Fruit fly (Drosophila melanogaster): ENCODE results near the gene CG5004.

CG5004 gene

DNA sequence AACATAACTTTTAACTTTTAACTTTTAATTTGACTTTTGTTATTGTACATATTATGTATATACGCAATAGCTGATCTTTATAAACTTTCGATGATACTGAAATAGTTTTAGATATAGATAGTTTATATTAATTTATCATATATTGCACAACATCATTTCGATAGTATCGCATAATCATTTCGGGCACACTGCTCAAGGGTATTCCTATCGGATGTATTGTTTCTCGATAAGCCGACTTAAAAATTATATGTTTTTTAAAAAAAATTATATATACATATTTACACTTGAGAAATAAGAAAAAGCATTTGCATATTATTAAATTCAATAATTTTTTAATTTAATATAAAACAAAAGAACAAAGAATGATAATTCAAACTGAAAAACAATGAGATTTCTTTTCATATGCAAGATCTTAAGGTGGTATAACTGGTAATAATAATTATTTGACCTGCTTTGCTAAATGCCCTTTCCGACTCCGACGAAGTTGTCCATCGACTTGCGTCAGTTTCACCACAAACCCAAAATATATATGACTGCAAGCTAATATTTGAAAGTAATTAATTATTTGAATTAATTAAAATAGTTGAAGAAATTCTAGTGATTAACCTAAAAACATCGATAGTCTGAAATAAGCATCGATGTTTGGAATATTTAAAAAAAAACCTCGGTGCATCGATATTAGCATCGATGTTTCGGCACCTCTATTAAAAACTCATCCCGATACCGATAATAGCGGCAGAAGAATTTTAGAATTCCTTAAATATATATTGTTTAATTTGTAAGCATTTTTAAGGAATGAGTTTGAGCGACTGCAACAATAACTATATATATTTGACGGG lies 29.0 kb upstream of the CG5004 start, which contains the start of gene CG4949:
CG4949 (plus strand) TSS at position 698 of the 839 bp plus-strand sequence.
- TF ChIP-seq ss (GFP tag; optimal IDR thresholded peaks at IDR 0.05): no peak
- TF ChIP-seq CG8119 (GFP tag; IDR thresholded peaks at IDR 0.05): peak; percentile 44; the same call in 1 of the 3 replicates
- TF ChIP-seq Eip78C (GFP tag): peak; percentile 27
- no peak for TF ChIP-seq dac (GFP tag; optimal IDR thresholded peaks at IDR 0.05)
- no peak for TF ChIP-seq spab (GFP tag; optimal IDR thresholded peaks at IDR 0.05)
- TF ChIP-seq CG1621 (tag; optimal IDR thresholded peaks at IDR 0.05): no peak
- no peak for TF ChIP-seq Met (GFP tag; optimal IDR thresholded peaks at IDR 0.05)
- TF ChIP-seq dsx (GFP tag; optimal IDR thresholded peaks at IDR 0.05; ENCODE audit: poor library complexity, severe bottlenecking): no peak
- peak; percentile 17 for TF ChIP-seq CG32006 (GFP tag; optimal IDR thresholded peaks at IDR 0.05)
- TF ChIP-seq Ets21C (GFP tag; optimal IDR thresholded peaks at IDR 0.05): no peak
- TF ChIP-seq CG10631 (GFP tag; optimal IDR thresholded peaks at IDR 0.05): peak; percentile 22
- TF ChIP-seq Ets96B (tag; optimal IDR thresholded peaks at IDR 0.05): no peak
- TF ChIP-seq pdm3 (GFP tag; optimal IDR thresholded peaks at IDR 0.05): peak; percentile 34
- peak; percentile 6 for TF ChIP-seq lz (GFP tag; optimal IDR thresholded peaks at IDR 0.05)
- TF ChIP-seq svp (GFP tag): peak; percentile 51
- TF ChIP-seq Sox14 (GFP tag; optimal IDR thresholded peaks at IDR 0.05): no peak
- no peak for TF ChIP-seq topi (GFP tag; optimal IDR thresholded peaks at IDR 0.05)
- TF ChIP-seq Eip93F (GFP tag; optimal IDR thresholded peaks at IDR 0.05): no peak
- no peak for TF ChIP-seq Sox15 (GFP tag; optimal IDR thresholded peaks at IDR 0.05)
- TF ChIP-seq CG3919 (GFP tag; optimal IDR thresholded peaks at IDR 0.05): no peak
- TF ChIP-seq CG34406 (GFP tag; optimal IDR thresholded peaks at IDR 0.05): peak; percentile 6
- no peak for TF ChIP-seq CG6276 (GFP tag; optimal IDR thresholded peaks at IDR 0.05)
- peak; percentile 28 for TF ChIP-seq OdsH (GFP tag; optimal IDR thresholded peaks at IDR 0.05)
- peak; percentile 24 for TF ChIP-seq acj6 (GFP tag; optimal IDR thresholded peaks at IDR 0.05)
- TF ChIP-seq Lpt (GFP tag; optimal IDR thresholded peaks at IDR 0.05): peak; percentile 19
- no peak for TF ChIP-seq CG8319 (GFP tag; optimal IDR thresholded peaks at IDR 0.05)
- TF ChIP-seq fd59A (GFP tag; optimal IDR thresholded peaks at IDR 0.05): no peak
- no peak for TF ChIP-seq Sox102F (GFP tag; optimal IDR thresholded peaks at IDR 0.05)
- peak; percentile 37 for TF ChIP-seq CG15336 (GFP tag; IDR thresholded peaks at IDR 0.05)
- TF ChIP-seq CG8632 (GFP tag; optimal IDR thresholded peaks at IDR 0.05): peak; percentile 16
- peak; percentile 15 for TF ChIP-seq esn (GFP tag; optimal IDR thresholded peaks at IDR 0.05)
- TF ChIP-seq CG3032 (tag; optimal IDR thresholded peaks at IDR 0.05): no peak
- TF ChIP-seq Hr39 (GFP tag; optimal IDR thresholded peaks at IDR 0.05): no peak
- no peak for TF ChIP-seq eg (GFP tag; IDR thresholded peaks at IDR 0.05)

DNA sequence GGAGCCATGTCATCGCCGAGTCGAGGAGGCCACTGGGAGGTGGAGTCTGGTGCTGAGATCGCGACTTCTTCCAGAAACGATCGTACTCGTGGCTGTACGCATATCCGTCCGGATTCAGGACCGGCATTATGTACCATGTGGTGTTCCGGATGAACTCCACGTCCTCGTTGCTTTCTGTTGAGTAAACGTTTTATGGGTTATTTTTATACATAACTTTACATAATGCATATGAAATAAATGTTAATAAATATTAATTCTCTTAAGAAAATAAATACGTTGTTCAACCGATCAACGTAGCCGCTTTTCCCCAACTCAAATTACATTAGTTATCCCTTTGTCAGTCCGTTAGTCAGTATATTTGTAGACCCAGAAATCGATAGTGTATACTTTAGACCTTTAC lies 26.2 kb upstream of the CG5004 start, which contains the start of gene CG4955:
CG4955 (plus strand) TSS at position 301 of the 400 bp plus-strand sequence.
- TF ChIP-seq CG1621 (tag; optimal IDR thresholded peaks at IDR 0.05): no peak
- TF ChIP-seq CG11902 (GFP tag; optimal IDR thresholded peaks at IDR 0.05): no peak
- no peak for TF ChIP-seq CG10631 (GFP tag; optimal IDR thresholded peaks at IDR 0.05)
- TF ChIP-seq CG16779 (tag; optimal IDR thresholded peaks at IDR 0.05): no peak
- no peak for TF ChIP-seq net (GFP tag; optimal IDR thresholded peaks at IDR 0.05)
- TF ChIP-seq CG3032 (tag; optimal IDR thresholded peaks at IDR 0.05): no peak
- TF ChIP-seq Hr4 (GFP tag; optimal IDR thresholded peaks at IDR 0.05): no peak
- no peak for TF ChIP-seq fd59A (GFP tag; optimal IDR thresholded peaks at IDR 0.05)
- no peak for TF ChIP-seq Sox102F (GFP tag; optimal IDR thresholded peaks at IDR 0.05)
- no peak for TF ChIP-seq CG11762 (GFP tag; optimal IDR thresholded peaks at IDR 0.05; ENCODE audit: insufficient read depth)
- TF ChIP-seq salr (GFP tag; optimal IDR thresholded peaks at IDR 0.05): no peak
- TF ChIP-seq CG9139 (GFP tag; optimal IDR thresholded peaks at IDR 0.05): no peak
- no peak for TF ChIP-seq Ets96B (tag; optimal IDR thresholded peaks at IDR 0.05)
- TF ChIP-seq svp (GFP tag): no peak

Measured in whole organism, prepupa.